Worm (Caenorhabditis elegans): ENCODE data around the gene T13C2.3.
A peak's percentile ranks its signal among the peaks of the same experiment; 100 is the strongest.

The T13C2.3 gene

DNA sequence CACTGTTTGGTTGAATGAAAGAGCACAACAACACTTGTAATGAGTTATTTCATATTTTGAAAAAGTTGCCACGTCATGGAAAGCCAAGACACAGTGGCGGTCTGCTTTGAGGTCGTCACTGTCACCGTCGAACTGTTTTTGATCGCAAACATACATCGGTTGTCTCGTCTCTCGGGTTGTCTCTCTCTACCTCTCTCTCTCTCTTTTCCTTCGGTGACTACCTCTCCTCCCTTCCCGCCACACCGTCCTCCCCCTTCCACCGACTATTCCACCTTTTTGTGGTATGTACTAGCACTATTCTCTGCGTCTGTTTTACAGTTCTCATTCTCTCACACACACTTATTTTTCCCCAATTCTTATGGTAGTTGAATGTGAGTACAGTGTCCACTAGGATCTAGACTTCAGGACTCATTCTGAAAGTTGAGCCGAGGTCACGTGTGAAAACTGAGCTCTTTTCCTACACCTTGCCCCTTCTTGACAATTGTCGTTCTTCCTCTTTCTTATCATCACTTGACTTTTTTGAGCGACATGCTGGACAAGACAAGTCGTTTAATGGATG is 44.8 kb downstream of the T13C2.3 start:
- TF ChIP-seq nhr-25 (tag; optimal IDR thresholded peaks at IDR 0.05) (peak; percentile 55), sma-9 (GFP tag; optimal IDR thresholded peaks at IDR 0.05) (peak; percentile 31), sma-9 (tag; optimal IDR thresholded peaks at IDR 0.05) (no peak), skn-1 (tag; optimal IDR thresholded peaks at IDR 0.05) (no peak), Y55F3AM.14 (GFP tag; optimal IDR thresholded peaks at IDR 0.05) (no peak), nhr-237 (tag; optimal IDR thresholded peaks at IDR 0.05) (no peak), nhr-10 (tag; optimal IDR thresholded peaks at IDR 0.05) (no peak), aly-2 (tag; optimal IDR thresholded peaks at IDR 0.05) (no peak), nhr-77 (tag; optimal IDR thresholded peaks at IDR 0.05) (no peak), lsy-2 (tag; optimal IDR thresholded peaks at IDR 0.05) (peak in 1 of 2 experiments; percentile 9), ztf-4 (tag; optimal IDR thresholded peaks at IDR 0.05) (no peak), ztf-1 (GFP tag; conservative IDR thresholded peaks at IDR 0.05) (no peak), lin-39 (tag; optimal IDR thresholded peaks at IDR 0.05) (no peak), ZK546.5 (tag; optimal IDR thresholded peaks at IDR 0.05) (no peak), F13H6.1 (tag; optimal IDR thresholded peaks at IDR 0.05) (peak; percentile 62), lin-11 (tag; optimal IDR thresholded peaks at IDR 0.05) (no peak), ceh-82 (tag; optimal IDR thresholded peaks at IDR 0.05) (no peak), nhr-11 (tag; optimal IDR thresholded peaks at IDR 0.05) (no peak), ceh-16 (tag; optimal IDR thresholded peaks at IDR 0.05) (no peak), sma-3 (GFP tag; optimal IDR thresholded peaks at IDR 0.05) (peak; percentile 17), unc-62 (GFP tag; optimal IDR thresholded peaks at IDR 0.05) (no peak), nhr-12 (tag; optimal IDR thresholded peaks at IDR 0.05) (no peak), alr-1 (tag; optimal IDR thresholded peaks at IDR 0.05) (no peak), nhr-129 (tag; optimal IDR thresholded peaks at IDR 0.05) (peak; percentile 74), elt-1 (tag; optimal IDR thresholded peaks at IDR 0.05) (no peak), egl-27 (tag; optimal IDR thresholded peaks at IDR 0.05) (no peak), unc-39 (tag; optimal IDR thresholded peaks at IDR 0.05) (no peak), nhr-23 (tag; optimal IDR thresholded peaks at IDR 0.05) (no peak), nhr-21 (tag; optimal IDR thresholded peaks at IDR 0.05) (no peak), ama-1 (optimal IDR thresholded peaks at IDR 0.05) (no peak), gmeb-1 (tag; optimal IDR thresholded peaks at IDR 0.05) (no peak), crh-2 (tag; optimal IDR thresholded peaks at IDR 0.05) (peak; percentile 75), blmp-1 (tag; optimal IDR thresholded peaks at IDR 0.05; ENCODE audit: insufficient read depth) (peak; percentile 44), unc-55 (GFP tag; optimal IDR thresholded peaks at IDR 0.05) (no peak), fos-1 (tag; optimal IDR thresholded peaks at IDR 0.05) (peak; percentile 32), peb-1 (tag; optimal IDR thresholded peaks at IDR 0.05) (no peak), C34F6.9 (tag; optimal IDR thresholded peaks at IDR 0.05) (peak; percentile 5), ztf-11 (tag; optimal IDR thresholded peaks at IDR 0.05) (no peak), snpc-4 (tag; optimal IDR thresholded peaks at IDR 0.05) (no peak), mbf-1 (tag; optimal IDR thresholded peaks at IDR 0.05) (no peak), dmd-4 (tag; optimal IDR thresholded peaks at IDR 0.05) (no peak), sem-4 (tag; optimal IDR thresholded peaks at IDR 0.05) (no peak), mab-5 (tag; optimal IDR thresholded peaks at IDR 0.05) (no peak), zag-1 (tag; optimal IDR thresholded peaks at IDR 0.05) (no peak), R02D3.7 (tag; optimal IDR thresholded peaks at IDR 0.05) (no peak), nhr-6 (tag; optimal IDR thresholded peaks at IDR 0.05) (no peak), elt-3 (tag; optimal IDR thresholded peaks at IDR 0.05) (no peak), mdl-1 (tag; optimal IDR thresholded peaks at IDR 0.05) (no peak), lin-13 (GFP tag; optimal IDR thresholded peaks at IDR 0.05) (no peak)

Data from whole organism, L2 larva.